Worm (Caenorhabditis elegans) whole organism, early embryonic: ENCODE data around the gene F53G2.1.

Experiments used
- F13C5.2 ChIP-seq: sonication (generic microtip); optimal IDR thresholded peaks from 2 replicates; lab custom pipeline; 2017; ENCODE audit warnings: mild to moderate bottlenecking, missing genetic modification characterization, inconsistent platforms, missing compliant biosample characterization
- aly-1 ChIP-seq: sonication (generic microtip); optimal IDR thresholded peaks from 2 replicates; lab custom pipeline; 2016; ENCODE audit warnings: missing genetic modification characterization, missing compliant biosample characterization
- ama-1 ChIP-seq: fragments of 150-350 bp; optimal IDR thresholded peaks from 2 replicates; lab custom pipeline; 2014
- ceh-13 ChIP-seq: fragments of 200-800 bp; sonication (Bioruptor generic); optimal IDR thresholded peaks from 2 replicates; lab custom pipeline; 2018; ENCODE audit warnings: mild to moderate bottlenecking, missing genetic modification characterization, missing compliant biosample characterization
- ceh-36 ChIP-seq: sonication (generic microtip); optimal IDR thresholded peaks from 2 replicates; lab custom pipeline; 2016; ENCODE audit warnings: missing genetic modification characterization, inconsistent platforms, missing compliant biosample characterization
- flt-1 ChIP-seq: fragments of 200-800 bp; sonication (Bioruptor generic); IDR thresholded peaks from 2 replicates; pipeline ENCODE4 v1.3.6; 2022; ENCODE audit warnings: missing genetic modification characterization, missing compliant biosample characterization
- hmbx-1 ChIP-seq: sonication (generic microtip); optimal IDR thresholded peaks from 2 replicates; lab custom pipeline; 2016; ENCODE audit warnings: mild to moderate bottlenecking, missing genetic modification characterization, missing compliant biosample characterization
- tbx-11 ChIP-seq: fragments of 200-800 bp; sonication (Bioruptor generic); IDR thresholded peaks from 2 replicates; pipeline ENCODE4 v1.3.6; 2022; ENCODE audit warnings: missing genetic modification characterization, missing compliant biosample characterization
- tra-4 ChIP-seq: sonication (generic microtip); optimal IDR thresholded peaks from 2 replicates; lab custom pipeline; 2017; ENCODE audit warnings: missing genetic modification characterization, missing compliant biosample characterization

- TF ChIP-seq aly-1 (tag; lab: Kevin White, UChicago): no peak
- TF ChIP-seq ama-1 (lab: Kevin White, UChicago): no peak
- no peak for TF ChIP-seq flt-1 (GFP tag; lab: Robert Waterston, UW)
- TF ChIP-seq ceh-36 (tag; lab: Kevin White, UChicago): no peak
- TF ChIP-seq F13C5.2: no peak
- TF ChIP-seq ceh-13 (GFP tag; lab: Kevin White, UChicago): no peak
- no peak for TF ChIP-seq tbx-11 (GFP tag; lab: Robert Waterston, UW)
- TF ChIP-seq hmbx-1 (tag; lab: Kevin White, UChicago): no peak
- no peak for TF ChIP-seq tra-4 (tag; lab: Kevin White, UChicago)
These were observed 33.5 kb downstream of the F53G2.1 start, which contains the start of gene bath-13 for ce11 chrII:2521960-2522359.
